Worm (Caenorhabditis elegans) whole organism, midembryonic: ENCODE results near the gene mnr-1.

Experiments used
- ref-1 ChIP-seq: fragments of 200-800 bp; sonication (Bioruptor generic); conservative IDR thresholded peaks from 2 replicates; pipeline ENCODE4 v1.3.6; 2022; ENCODE audit warnings: missing genetic modification reagents, missing genetic modification characterization, missing compliant biosample characterization
- tab-1 ChIP-seq: fragments of 200-800 bp; sonication (Bioruptor generic); IDR thresholded peaks from 2 replicates; pipeline ENCODE4 v1.3.6; 2022; ENCODE audit warnings: missing genetic modification characterization, missing compliant biosample characterization
- ztf-23 ChIP-seq: fragments of 200-800 bp; sonication (Bioruptor generic); IDR thresholded peaks from 2 replicates; pipeline ENCODE4 v1.3.6; 2022; ENCODE audit warnings: missing genetic modification reagents, missing genetic modification characterization, missing compliant biosample characterization

DNA sequence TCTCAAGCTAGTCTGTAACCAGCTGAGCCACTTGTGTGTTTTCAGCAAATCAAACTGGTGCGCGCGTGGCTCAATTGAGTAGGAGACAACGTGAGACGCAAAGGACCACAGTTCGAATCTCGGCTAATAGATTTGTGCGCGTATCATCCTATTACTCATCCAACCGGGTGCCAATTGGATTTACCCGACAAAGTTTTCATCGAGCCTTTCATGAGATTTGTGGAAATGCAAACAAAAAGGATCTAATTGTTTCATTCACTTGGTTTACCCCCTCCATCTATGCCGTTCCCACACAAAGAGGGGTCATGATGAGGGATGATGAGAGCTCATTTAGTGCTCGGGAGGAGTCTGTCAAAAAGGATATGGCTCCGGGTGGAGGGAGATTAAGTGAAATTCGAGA is 724 bp downstream of the mnr-1 start:
- TF ChIP-seq tab-1 (GFP tag; lab: Robert Waterston, UW) (no peak), ztf-23 (GFP tag; lab: Robert Waterston, UW) (no peak), ref-1 (GFP tag; lab: Robert Waterston, UW) (no peak)
